Fruit fly (Drosophila melanogaster) S2 (cell line): ENCODE results near the gene Cdc7.

Source experiments
- CG8478 ChIP-seq: fragments of >200 bp; optimal IDR thresholded peaks from 2 replicates; lab custom pipeline; 2018
- CTCF ChIP-seq, 2 experiments: fragments of >200 bp; optimal IDR thresholded peaks; 2 replicates each; lab custom pipeline; 2018

Cdc7 gene

DNA sequence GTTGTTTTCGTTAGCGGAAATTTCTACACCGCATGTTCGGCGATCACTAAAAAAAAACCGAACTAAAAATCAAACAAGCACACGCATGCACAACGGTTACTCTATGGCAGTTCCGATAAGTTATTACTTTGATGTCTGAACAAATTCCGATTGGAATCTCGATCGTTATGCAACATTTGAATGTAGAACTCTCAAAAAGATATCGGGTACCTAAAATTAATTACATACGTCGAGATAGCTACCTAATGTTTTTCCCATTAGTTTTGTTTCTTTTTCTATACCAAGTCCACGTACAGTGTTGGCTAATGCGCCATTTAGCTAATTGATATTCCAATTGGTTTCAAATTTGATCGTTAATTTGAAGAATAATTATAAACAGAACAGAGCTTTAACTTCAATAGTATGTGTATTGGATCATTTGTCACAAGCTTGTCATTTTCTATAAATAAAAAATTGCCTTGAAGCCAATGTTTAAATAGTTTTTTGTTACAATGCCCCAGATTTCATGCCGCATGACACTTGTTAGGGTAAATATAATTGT is 46.7 kb downstream of the Cdc7 start:
- TF ChIP-seq CTCF (optimal IDR thresholded peaks at IDR 0.05; lab: Kevin White, UChicago) (no peak), CG8478 (lab: Kevin White, UChicago) (no peak)

- TF ChIP-seq CTCF (optimal IDR thresholded peaks at IDR 0.05; lab: Kevin White, UChicago), result no peak
- no peak for TF ChIP-seq CG8478 (lab: Kevin White, UChicago)
Observed at dm6 chrX:6702028-6702433, 47.7 kb downstream of the Cdc7 start.

DNA sequence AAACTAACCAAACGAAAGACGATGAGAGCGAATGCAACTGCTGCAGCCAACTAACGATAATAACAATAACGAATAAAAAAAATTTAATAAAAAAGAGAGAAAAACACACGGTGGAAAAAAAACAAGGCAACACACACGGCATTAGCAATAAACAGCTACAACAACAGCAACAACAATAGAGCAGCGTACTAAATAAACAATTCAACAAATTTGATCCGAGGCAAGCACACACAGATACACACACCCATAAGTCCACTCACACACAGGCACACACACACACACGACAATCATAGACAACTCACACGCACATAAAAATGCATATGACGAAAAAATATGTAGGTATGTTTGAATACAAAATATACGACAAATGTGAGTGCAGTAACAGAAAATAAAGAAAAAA is 48.2 kb downstream of the Cdc7 start:
- TF ChIP-seq CG8478 (lab: Kevin White, UChicago), result no peak
- TF ChIP-seq CTCF (optimal IDR thresholded peaks at IDR 0.05; lab: Kevin White, UChicago), result no peak

dm6 chrX:6703237-6703636 is 48.9 kb downstream of the Cdc7 start:
- no peak for TF ChIP-seq CG8478 (lab: Kevin White, UChicago)
- no peak for TF ChIP-seq CTCF (optimal IDR thresholded peaks at IDR 0.05; lab: Kevin White, UChicago)

DNA sequence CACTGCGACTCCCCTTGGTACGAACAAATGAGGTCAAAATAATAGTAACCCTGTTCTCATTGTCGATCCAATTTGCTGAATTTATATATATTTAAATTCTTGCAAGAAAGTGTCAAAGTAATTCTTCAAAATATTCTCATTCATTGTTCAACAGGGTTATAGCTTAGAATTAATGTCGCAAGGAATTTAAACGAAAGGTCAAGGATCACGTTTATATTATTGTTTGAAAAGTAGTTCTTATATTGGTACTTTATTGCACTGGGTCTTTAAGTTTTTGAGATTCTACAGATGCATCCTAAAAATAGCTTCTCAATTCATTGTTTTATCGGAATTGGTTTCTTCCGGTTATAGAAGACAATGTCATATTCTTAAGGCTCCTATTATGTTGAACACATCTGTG is 49.6 kb downstream of the Cdc7 start:
- TF ChIP-seq CG8478 (lab: Kevin White, UChicago) (no peak), CTCF (optimal IDR thresholded peaks at IDR 0.05; lab: Kevin White, UChicago) (no peak)

DNA sequence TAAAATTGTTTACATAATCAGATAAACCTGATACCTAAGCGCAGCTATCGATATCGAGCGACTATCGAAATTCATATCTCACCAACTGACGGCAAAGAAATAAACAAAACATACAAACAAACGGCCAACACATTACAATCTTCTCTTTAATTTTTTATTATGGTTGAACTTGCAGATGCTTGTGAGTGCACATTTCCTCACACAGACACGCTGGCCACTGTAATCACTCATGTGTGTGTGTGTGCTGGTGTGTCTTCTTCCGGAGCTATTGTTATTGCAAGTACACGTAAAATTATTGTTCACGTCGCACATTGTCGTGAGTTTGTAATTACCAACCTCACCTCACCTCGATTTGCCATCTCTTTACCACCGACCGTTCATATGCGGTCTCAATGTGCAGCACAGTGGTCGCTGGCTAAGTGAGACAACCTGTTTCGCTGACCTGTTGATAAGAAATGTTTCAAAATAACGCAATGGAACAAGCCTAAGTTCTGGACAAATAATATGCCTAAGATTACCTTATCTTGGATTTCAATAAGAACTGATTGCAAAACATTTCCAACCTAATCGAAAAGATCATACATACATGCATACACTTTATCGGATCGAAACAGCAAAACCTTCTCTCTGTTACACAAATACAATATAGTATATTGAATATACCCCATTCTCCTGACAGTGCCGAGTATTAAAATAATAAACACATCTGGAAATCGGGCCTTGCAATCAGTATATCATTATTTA is 50.9 kb downstream of the Cdc7 start:
- TF ChIP-seq CTCF (optimal IDR thresholded peaks at IDR 0.05; lab: Kevin White, UChicago), result no peak
- no peak for TF ChIP-seq CG8478 (lab: Kevin White, UChicago)

DNA sequence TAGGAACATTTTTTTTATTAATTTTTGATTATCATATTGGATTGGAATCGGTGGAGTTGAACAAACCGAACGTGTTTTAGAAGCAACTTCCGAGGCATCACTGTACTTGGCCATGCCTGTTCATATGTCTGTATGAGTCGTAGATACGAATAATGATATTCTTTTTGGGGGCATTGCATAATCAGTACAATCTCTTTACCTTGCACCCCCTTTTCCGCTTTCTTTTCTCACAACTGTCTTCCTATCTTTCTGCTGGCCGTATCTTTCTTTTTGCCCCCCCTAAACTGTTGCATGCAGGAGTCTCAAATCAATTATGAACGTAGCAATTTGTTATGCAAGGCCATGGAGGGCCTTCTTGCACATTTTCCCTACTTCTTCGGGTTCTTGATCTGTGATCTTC is 51.5 kb downstream of the Cdc7 start:
- TF ChIP-seq CG8478 (lab: Kevin White, UChicago), result no peak
- no peak for TF ChIP-seq CTCF (optimal IDR thresholded peaks at IDR 0.05; lab: Kevin White, UChicago)

DNA sequence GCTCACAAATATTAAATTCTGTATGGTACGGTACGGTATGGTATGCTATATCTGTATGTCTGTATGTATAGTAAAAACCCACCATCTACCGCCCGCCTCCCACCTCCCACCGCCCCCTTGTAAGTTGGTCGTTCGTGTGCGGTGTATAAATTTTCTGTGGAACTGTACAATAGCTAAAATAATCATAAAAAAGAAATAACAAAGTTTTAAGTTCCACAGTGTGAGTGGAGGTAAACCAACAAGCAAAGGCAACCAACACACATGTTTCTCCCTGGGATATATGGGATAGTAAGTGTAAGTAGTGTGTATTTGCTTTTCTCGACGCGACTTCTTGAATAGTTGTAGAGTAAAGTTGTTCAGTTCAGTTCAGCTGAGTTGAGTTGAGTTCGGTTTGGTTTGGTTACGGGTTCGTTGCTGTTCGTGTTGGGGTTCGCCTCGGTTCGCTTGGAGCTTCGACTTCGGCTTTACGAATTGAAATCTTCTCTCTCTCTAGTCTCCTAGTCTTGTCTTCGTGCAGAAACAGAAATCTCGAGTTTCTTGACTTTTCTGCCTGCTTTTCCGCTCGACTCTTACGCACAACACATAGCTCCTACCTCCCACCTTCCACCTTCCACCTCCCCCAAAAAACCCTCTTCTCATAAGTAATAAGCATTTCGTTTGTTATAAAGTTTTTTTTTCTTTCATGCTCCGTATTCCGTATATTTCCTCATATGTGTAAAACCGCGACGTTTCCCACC is 52.4 kb downstream of the Cdc7 start:
- TF ChIP-seq CG8478 (lab: Kevin White, UChicago) (no peak), CTCF (optimal IDR thresholded peaks at IDR 0.05; lab: Kevin White, UChicago) (no peak)

DNA sequence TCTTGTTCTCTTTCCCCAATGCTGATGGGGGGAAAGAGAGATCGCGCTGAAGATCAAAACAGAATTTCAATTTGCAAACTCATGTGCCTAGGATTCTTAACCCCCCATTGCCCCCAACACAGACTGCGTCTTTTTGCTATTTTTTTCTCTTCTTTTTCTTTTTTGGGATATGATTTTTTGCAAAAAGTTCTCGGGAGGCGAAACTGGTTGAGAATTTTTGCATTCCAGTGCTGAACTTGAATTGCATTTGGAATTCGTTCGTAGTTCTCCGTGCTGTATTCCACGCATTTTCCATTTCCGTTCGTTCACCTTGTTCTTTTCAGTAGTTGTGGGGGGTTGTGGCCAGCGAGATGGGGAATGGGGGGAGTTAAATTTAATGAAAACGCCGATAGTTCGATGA is 53.8 kb downstream of the Cdc7 start:
- TF ChIP-seq CTCF (optimal IDR thresholded peaks at IDR 0.05; lab: Kevin White, UChicago), result no peak
- no peak for TF ChIP-seq CG8478 (lab: Kevin White, UChicago)

- no peak for TF ChIP-seq CTCF (optimal IDR thresholded peaks at IDR 0.05; lab: Kevin White, UChicago)
- no peak for TF ChIP-seq CG8478 (lab: Kevin White, UChicago)
Observed at dm6 chrX:6708580-6709199, 54.3 kb downstream of the Cdc7 start.
